Fruit fly (Drosophila melanogaster) whole organism, pupa: ENCODE data around the gene snky.

Source experiments
- CG10348 ChIP-seq: fragments of 200-800 bp; sonication (Bioruptor generic); IDR thresholded peaks from 2 replicates; pipeline ENCODE4 v1.3.6; 2022; ENCODE audit warnings: missing biosample characterization, missing genetic modification characterization
- CG12605 ChIP-seq: fragments of 200-800 bp; sonication (Bioruptor generic); IDR thresholded peaks from 2 replicates; pipeline ENCODE4 v1.3.6; 2022; ENCODE audit warnings: missing biosample characterization, missing genetic modification characterization
- CG13204 ChIP-seq: fragments of 200-800 bp; sonication (Bioruptor generic); optimal IDR thresholded peaks from 2 replicates; lab custom pipeline; 2018; ENCODE audit warnings: missing biosample characterization, mild to moderate bottlenecking, missing genetic modification characterization, moderate library complexity
- CG14655 ChIP-seq: fragments of 200-800 bp; sonication (Bioruptor generic); optimal IDR thresholded peaks from 3 replicates; lab custom pipeline; 2017; ENCODE audit warnings: mild to moderate bottlenecking, missing biosample characterization, missing genetic modification reagents, missing genetic modification characterization
- CG15710 ChIP-seq: fragments of 200-800 bp; sonication (Bioruptor generic); optimal IDR thresholded peaks from 2 replicates; lab custom pipeline; 2018; ENCODE audit warnings: missing biosample characterization, mild to moderate bottlenecking, missing genetic modification characterization, moderate library complexity
- CG17806 ChIP-seq: fragments of 200-800 bp; sonication (Bioruptor generic); optimal IDR thresholded peaks from 2 replicates; lab custom pipeline; 2018; ENCODE audit warnings: missing biosample characterization, mild to moderate bottlenecking, missing genetic modification characterization, moderate library complexity
- CG32121 ChIP-seq: fragments of 200-800 bp; sonication (Bioruptor generic); IDR thresholded peaks from 2 replicates; pipeline ENCODE4 v1.3.6; 2022; ENCODE audit warnings: missing biosample characterization, missing genetic modification characterization
- CG34367 ChIP-seq: fragments of 200-800 bp; sonication (Bioruptor generic); optimal IDR thresholded peaks from 2 replicates; lab custom pipeline; 2018; ENCODE audit warnings: missing biosample characterization, mild to moderate bottlenecking, missing genetic modification characterization
- CG4496 ChIP-seq: fragments of 200-800 bp; sonication (Bioruptor generic); IDR thresholded peaks from 3 replicates; pipeline ENCODE4 v1.3.6; 2022; ENCODE audit warnings: missing biosample characterization, missing genetic modification characterization
- CG8159 ChIP-seq: fragments of 200-800 bp; sonication (Bioruptor generic); optimal IDR thresholded peaks from 3 replicates; lab custom pipeline; 2018; ENCODE audit warnings: missing biosample characterization, mild to moderate bottlenecking, missing genetic modification characterization, moderate library complexity
- CG8301 ChIP-seq: fragments of 200-800 bp; sonication (Bioruptor generic); optimal IDR thresholded peaks from 2 replicates; lab custom pipeline; 2018; ENCODE audit warnings: missing biosample characterization, mild to moderate bottlenecking, missing genetic modification characterization
- CG9948 ChIP-seq: fragments of 200-800 bp; sonication (Bioruptor generic); optimal IDR thresholded peaks from 2 replicates; lab custom pipeline; 2018; ENCODE audit warnings: missing biosample characterization, mild to moderate bottlenecking, missing genetic modification characterization, moderate library complexity
- D1 ChIP-seq: fragments of 200-800 bp; sonication (Bioruptor generic); optimal IDR thresholded peaks from 2 replicates; lab custom pipeline; 2018; ENCODE audit warnings: missing biosample characterization, mild to moderate bottlenecking, missing genetic modification characterization, moderate library complexity
- EcR ChIP-seq: fragments of 200-800 bp; sonication (Bioruptor generic); optimal IDR thresholded peaks from 3 replicates; lab custom pipeline; 2019; ENCODE audit warnings: missing biosample characterization, missing genetic modification characterization, mild to moderate bottlenecking, moderate library complexity, missing genetic modification reagents
- Ets98B ChIP-seq: fragments of 200-800 bp; sonication (Bioruptor generic); IDR thresholded peaks from 2 replicates; pipeline ENCODE4 v1.3.6; 2022; ENCODE audit warnings: missing biosample characterization, missing genetic modification characterization
- Pif1A ChIP-seq: fragments of 200-800 bp; sonication (Bioruptor generic); optimal IDR thresholded peaks from 3 replicates; lab custom pipeline; 2016; ENCODE audit warnings: missing biosample characterization, missing genetic modification characterization
- Pif1B ChIP-seq: fragments of 200-800 bp; sonication (Bioruptor generic); optimal IDR thresholded peaks from 3 replicates; lab custom pipeline; 2016; ENCODE audit warnings: missing biosample characterization, missing genetic modification characterization
- Snoo ChIP-seq: fragments of 200-800 bp; sonication (Bioruptor generic); optimal IDR thresholded peaks from 3 replicates; lab custom pipeline; 2017; ENCODE audit warnings: missing biosample characterization, mild to moderate bottlenecking, missing genetic modification characterization, inconsistent platforms
- fd96Ca ChIP-seq: fragments of 200-800 bp; sonication (Bioruptor generic); IDR thresholded peaks from 3 replicates; pipeline ENCODE4 v1.3.6; 2022; ENCODE audit warnings: missing biosample characterization, missing genetic modification characterization
- gl ChIP-seq: fragments of 200-800 bp; sonication (Bioruptor generic); optimal IDR thresholded peaks from 2 replicates; lab custom pipeline; 2018; ENCODE audit warnings: missing biosample characterization, mild to moderate bottlenecking, missing genetic modification characterization
- rn ChIP-seq: fragments of 200-800 bp; sonication (Bioruptor generic); IDR thresholded peaks from 2 replicates; pipeline ENCODE4 v1.3.6; 2022; ENCODE audit warnings: missing biosample characterization, missing genetic modification characterization

Gene snky

DNA sequence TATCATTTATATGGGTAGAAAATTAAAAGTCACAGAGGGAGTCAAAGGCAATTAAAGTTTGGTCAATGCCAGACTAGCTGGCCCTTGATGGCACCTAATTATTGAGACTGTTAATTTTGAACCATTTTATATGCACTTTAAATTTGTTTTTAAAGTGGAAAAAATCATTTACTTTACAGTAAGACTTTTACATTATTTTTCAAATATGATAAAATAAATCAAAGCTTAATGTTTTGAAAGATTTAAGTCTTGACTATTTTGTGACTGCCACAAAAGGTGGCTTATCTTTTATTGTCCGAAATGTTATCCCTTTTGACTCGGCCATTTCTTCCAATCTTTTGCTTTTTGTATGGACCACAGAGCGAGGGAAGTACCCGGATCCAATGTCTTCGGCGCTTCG is at the start of gene snky:
snky (plus strand) TSS at position 301 of the 400 bp plus-strand sequence.
- TF ChIP-seq CG9948: no peak
- no peak for TF ChIP-seq D1
- no peak for TF ChIP-seq EcR (GFP tag; lab: Kevin White, UChicago)
- no peak for TF ChIP-seq CG32121 (GFP tag; lab: Robert Waterston, UW)
- no peak for TF ChIP-seq Snoo (tag; lab: Kevin White, UChicago)
- TF ChIP-seq Ets98B: no peak
- TF ChIP-seq CG34367 (tag; lab: Kevin White, UChicago): no peak
- no peak for TF ChIP-seq Pif1A
- no peak for TF ChIP-seq CG10348
- no peak for TF ChIP-seq gl (tag; lab: Kevin White, UChicago)
- no peak for TF ChIP-seq CG13204
- TF ChIP-seq CG17806: no peak
- no peak for TF ChIP-seq rn (GFP tag; lab: Robert Waterston, UW)
- no peak for TF ChIP-seq CG12605 (GFP tag; lab: Robert Waterston, UW)
- no peak for TF ChIP-seq CG15710 (tag; lab: Kevin White, UChicago)
- no peak for TF ChIP-seq Pif1B
- no peak for TF ChIP-seq fd96Ca (GFP tag; lab: Robert Waterston, UW)
- no peak for TF ChIP-seq CG8159
- no peak for TF ChIP-seq CG8301
- no peak for TF ChIP-seq CG4496 (GFP tag; lab: Robert Waterston, UW)

DNA sequence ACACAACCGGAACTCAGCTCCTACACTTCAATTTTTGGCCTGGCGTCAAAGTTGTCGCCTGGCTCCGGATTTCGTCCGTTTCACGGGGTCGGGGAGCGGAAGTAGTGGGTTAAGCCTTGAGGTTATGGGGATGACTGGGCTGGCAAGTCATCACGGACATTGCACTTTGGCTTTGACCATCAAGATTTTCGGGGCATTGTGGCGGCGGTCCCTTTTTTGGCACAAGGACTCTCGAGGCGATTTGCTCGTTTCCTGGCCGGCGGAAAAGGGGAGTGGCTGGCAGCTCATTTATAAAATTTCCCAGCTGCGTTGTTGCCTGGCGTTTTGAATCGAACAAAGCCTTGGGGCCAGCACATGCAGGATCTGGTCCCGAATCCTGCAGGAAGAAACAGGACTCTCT is 41.1 kb upstream of the snky start:
- no peak for TF ChIP-seq D1
- no peak for TF ChIP-seq CG17806
- TF ChIP-seq Ets98B: no peak
- TF ChIP-seq fd96Ca (GFP tag; lab: Robert Waterston, UW): no peak
- TF ChIP-seq CG9948: no peak
- no peak for TF ChIP-seq rn (GFP tag; lab: Robert Waterston, UW)

DNA sequence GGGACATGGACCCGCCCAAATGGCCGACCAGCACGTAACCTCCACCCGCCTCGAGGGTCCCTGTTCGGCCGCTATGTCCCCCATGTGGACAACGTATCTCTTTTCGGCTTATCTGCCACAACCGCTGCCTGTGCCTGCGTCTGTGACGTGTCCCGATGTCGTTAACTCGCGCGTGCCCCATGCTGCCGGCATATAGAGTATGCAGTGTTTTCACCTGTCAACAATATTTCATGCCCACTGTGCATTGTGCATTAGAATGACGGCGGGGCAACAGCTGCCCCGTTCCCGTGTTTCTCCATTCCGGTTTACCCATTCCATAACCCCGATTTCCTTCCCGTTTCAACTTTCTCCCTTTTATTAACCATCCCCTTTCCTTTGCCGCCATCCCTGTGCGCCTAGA is 39.4 kb upstream of the snky start:
- TF ChIP-seq CG12605 (GFP tag; lab: Robert Waterston, UW): no peak
- TF ChIP-seq CG10348: no peak
- TF ChIP-seq Pif1B: no peak
- TF ChIP-seq CG9948: no peak
- no peak for TF ChIP-seq D1
- TF ChIP-seq EcR (GFP tag; lab: Kevin White, UChicago): no peak
- TF ChIP-seq rn (GFP tag; lab: Robert Waterston, UW): no peak
- no peak for TF ChIP-seq CG15710 (tag; lab: Kevin White, UChicago)
- no peak for TF ChIP-seq CG13204
- TF ChIP-seq fd96Ca (GFP tag; lab: Robert Waterston, UW): no peak
- no peak for TF ChIP-seq Ets98B
- TF ChIP-seq gl (tag; lab: Kevin White, UChicago): no peak
- TF ChIP-seq CG8159: no peak
- no peak for TF ChIP-seq CG14655 (GFP tag; lab: Kevin White, UChicago)
- no peak for TF ChIP-seq CG32121 (GFP tag; lab: Robert Waterston, UW)
- TF ChIP-seq CG17806: no peak
- TF ChIP-seq Pif1A: no peak
- TF ChIP-seq CG8301: no peak
- TF ChIP-seq, all 21 proteins: peak for 0

DNA sequence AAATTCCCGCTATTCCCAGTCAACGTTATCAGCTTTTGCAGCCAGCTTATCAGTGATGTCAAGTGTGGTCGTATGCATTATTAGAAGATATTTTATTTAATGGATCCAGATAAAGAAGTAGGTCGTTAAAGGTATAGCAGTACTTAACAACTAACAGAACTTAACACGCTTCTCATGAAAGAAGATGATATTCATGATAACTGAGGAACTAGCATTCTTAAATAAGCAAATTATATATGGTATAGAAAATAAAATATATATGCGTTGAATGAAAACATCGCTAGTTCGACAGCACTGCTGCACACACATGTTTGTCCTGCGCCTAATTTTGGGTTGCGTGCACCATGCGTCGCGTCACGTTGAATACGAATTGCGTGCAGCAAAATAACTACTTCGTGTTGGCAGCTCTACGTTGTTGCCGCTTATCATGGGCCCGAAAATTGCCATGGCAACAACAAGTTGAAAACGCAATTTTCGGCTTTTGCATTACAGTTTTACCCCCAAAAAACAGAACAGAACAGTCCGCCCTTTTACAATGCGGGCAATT is 38.8 kb upstream of the snky start:
- TF ChIP-seq CG34367 (tag; lab: Kevin White, UChicago): no peak
- no peak for TF ChIP-seq fd96Ca (GFP tag; lab: Robert Waterston, UW)

DNA sequence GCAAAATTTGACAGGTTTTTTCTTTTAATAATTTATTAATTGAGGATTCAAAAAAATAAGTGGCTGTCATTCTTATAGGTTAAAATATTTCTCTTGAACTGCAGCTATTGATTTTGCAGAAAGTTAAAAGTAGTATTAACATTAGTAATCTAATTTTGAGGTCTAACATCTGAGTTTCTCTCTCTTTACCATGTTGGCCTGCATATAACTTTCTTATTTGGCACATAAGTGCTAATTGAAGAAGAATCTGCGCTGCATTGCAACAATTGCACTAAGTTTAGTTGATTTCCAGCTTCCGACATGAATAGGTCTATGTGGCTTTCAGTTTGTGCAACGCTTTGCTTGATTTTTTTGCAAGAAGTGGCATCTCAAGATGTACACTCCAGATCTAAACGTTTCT is 38.3 kb upstream of the snky start, which contains the start of gene CG33262:
CG33262 (plus strand) TSS at position 301 of the 400 bp plus-strand sequence.
- TF ChIP-seq CG8301 (no peak), EcR (GFP tag; lab: Kevin White, UChicago) (no peak), Pif1B (no peak), CG4496 (GFP tag; lab: Robert Waterston, UW) (no peak), CG15710 (tag; lab: Kevin White, UChicago) (no peak), Pif1A (no peak), CG17806 (no peak), rn (GFP tag; lab: Robert Waterston, UW) (no peak), fd96Ca (GFP tag; lab: Robert Waterston, UW) (no peak)

DNA sequence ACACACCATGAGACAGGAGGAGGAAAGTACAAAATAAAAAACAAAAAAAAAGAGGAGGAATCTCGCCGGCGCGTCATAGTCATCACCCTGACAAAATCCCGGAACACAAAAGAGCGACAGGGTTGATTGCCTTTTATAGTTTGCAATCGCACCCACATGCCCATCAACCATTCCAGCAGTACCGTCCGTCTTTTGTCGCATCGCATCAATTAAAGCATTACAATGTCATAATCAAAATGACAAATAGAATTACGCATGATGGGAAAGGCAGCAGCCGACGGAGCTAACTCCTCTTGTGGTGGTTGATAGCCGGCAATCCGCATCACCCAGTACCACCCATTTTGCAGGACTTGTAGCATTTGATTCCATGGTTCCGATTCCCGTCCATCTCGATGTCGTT is 36.9 kb upstream of the snky start:
- TF ChIP-seq CG12605 (GFP tag; lab: Robert Waterston, UW) (no peak), CG4496 (GFP tag; lab: Robert Waterston, UW) (no peak), CG34367 (tag; lab: Kevin White, UChicago) (no peak), CG32121 (GFP tag; lab: Robert Waterston, UW) (no peak), Pif1B (no peak), D1 (no peak), Snoo (tag; lab: Kevin White, UChicago) (no peak), Ets98B (no peak), CG8301 (no peak), fd96Ca (GFP tag; lab: Robert Waterston, UW) (no peak), CG13204 (no peak), Pif1A (no peak), CG14655 (GFP tag; lab: Kevin White, UChicago) (no peak), gl (tag; lab: Kevin White, UChicago) (no peak), rn (GFP tag; lab: Robert Waterston, UW) (no peak), CG10348 (no peak)

DNA sequence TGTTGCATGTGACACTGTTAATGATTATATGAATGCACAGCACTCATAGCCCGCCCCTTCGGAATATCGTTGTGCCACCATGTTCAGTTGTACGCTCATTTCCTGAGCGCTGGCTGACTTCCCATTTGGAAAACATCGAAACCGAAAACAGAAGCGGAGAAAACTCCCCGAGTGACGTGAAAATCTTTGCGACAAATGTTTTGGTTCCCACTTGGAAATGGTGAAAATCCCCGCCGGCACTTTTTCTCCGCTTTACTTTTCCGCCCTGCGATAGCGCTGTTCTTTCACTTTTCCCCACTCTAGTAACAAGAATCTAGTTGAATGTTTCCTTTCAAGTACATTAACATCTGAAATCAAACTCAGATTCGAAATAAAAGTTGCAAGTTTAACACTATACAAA is 29.3 kb upstream of the snky start:
- TF ChIP-seq CG34367 (tag; lab: Kevin White, UChicago) (no peak), CG14655 (GFP tag; lab: Kevin White, UChicago) (no peak), CG10348 (no peak), fd96Ca (GFP tag; lab: Robert Waterston, UW) (no peak), gl (tag; lab: Kevin White, UChicago) (no peak), CG8301 (no peak), EcR (GFP tag; lab: Kevin White, UChicago) (no peak)
